Fruit fly (Drosophila melanogaster) whole organism, prepupa: ENCODE measurements around the gene RpS25.

Experiments used
- Blimp-1 ChIP-seq: fragments of 200-800 bp; sonication (Bioruptor generic); optimal IDR thresholded peaks from 3 replicates; lab custom pipeline; 2017; ENCODE audit warnings: missing biosample characterization, missing genetic modification characterization, mild to moderate bottlenecking, moderate library complexity, missing genetic modification reagents
- CG1621 ChIP-seq: fragments of 200-800 bp; sonication (Bioruptor generic); optimal IDR thresholded peaks from 3 replicates; lab custom pipeline; 2018; ENCODE audit warnings: missing biosample characterization, mild to moderate bottlenecking, missing genetic modification characterization
- CG16779 ChIP-seq: fragments of 200-800 bp; sonication (Bioruptor generic); optimal IDR thresholded peaks from 3 replicates; lab custom pipeline; 2017; ENCODE audit warnings: missing biosample characterization, mild to moderate bottlenecking, missing genetic modification characterization
- CG3032 ChIP-seq: fragments of 200-800 bp; optimal IDR thresholded peaks from 2 replicates; lab custom pipeline; 2019; ENCODE audit warnings: missing biosample characterization, mild to moderate bottlenecking, missing genetic modification characterization, moderate library complexity
- CG31627 ChIP-seq: fragments of 200-800 bp; sonication (Bioruptor generic); optimal IDR thresholded peaks from 3 replicates; lab custom pipeline; 2016; ENCODE audit warnings: missing biosample characterization, missing genetic modification characterization
- CG34406 ChIP-seq: fragments of 200-800 bp; sonication (Bioruptor generic); optimal IDR thresholded peaks from 3 replicates; lab custom pipeline; 2016; ENCODE audit warnings: missing biosample characterization, missing genetic modification characterization
- CG6163 ChIP-seq: fragments of 200-800 bp; sonication (Bioruptor generic); IDR thresholded peaks from 3 replicates; pipeline ENCODE4 v1.3.6; 2022; ENCODE audit warnings: missing biosample characterization, missing genetic modification characterization
- CG6792 ChIP-seq: fragments of 200-800 bp; sonication (Bioruptor generic); optimal IDR thresholded peaks from 3 replicates; lab custom pipeline; 2016; ENCODE audit warnings: missing biosample characterization, missing genetic modification characterization
- CG6808 ChIP-seq: fragments of 200-800 bp; sonication (Bioruptor generic); optimal IDR thresholded peaks from 3 replicates; lab custom pipeline; 2017; ENCODE audit warnings: missing biosample characterization, missing genetic modification characterization, mild to moderate bottlenecking, moderate library complexity, missing genetic modification reagents
- CG8319 ChIP-seq: fragments of 200-800 bp; sonication (Bioruptor generic); optimal IDR thresholded peaks from 3 replicates; lab custom pipeline; 2016; ENCODE audit warnings: missing biosample characterization, missing genetic modification characterization
- Eip75B ChIP-seq: fragments of 200-800 bp; sonication (Bioruptor generic); optimal IDR thresholded peaks from 3 replicates; lab custom pipeline; 2016; ENCODE audit warnings: missing biosample characterization, missing genetic modification characterization
- Ets96B ChIP-seq: fragments of 200-800 bp; optimal IDR thresholded peaks from 2 replicates; lab custom pipeline; 2019; ENCODE audit warnings: missing biosample characterization, mild to moderate bottlenecking, missing genetic modification characterization, moderate library complexity
- Gug ChIP-seq: fragments of 200-800 bp; sonication (Bioruptor generic); IDR thresholded peaks from 2 replicates; pipeline ENCODE4 v1.3.6; 2022; ENCODE audit warnings: missing biosample characterization, missing genetic modification characterization
- Hr4 ChIP-seq: fragments of 200-800 bp; sonication (Bioruptor generic); optimal IDR thresholded peaks from 3 replicates; lab custom pipeline; 2016; ENCODE audit warnings: missing biosample characterization, missing genetic modification characterization
- OdsH ChIP-seq: fragments of 200-800 bp; sonication (Bioruptor generic); optimal IDR thresholded peaks from 3 replicates; lab custom pipeline; 2016; ENCODE audit warnings: missing biosample characterization, missing genetic modification characterization
- Sox102F ChIP-seq: fragments of 200-800 bp; sonication (Bioruptor generic); optimal IDR thresholded peaks from 2 replicates; lab custom pipeline; 2016; ENCODE audit warnings: missing biosample characterization, mild to moderate bottlenecking, missing genetic modification characterization
- Sox14 ChIP-seq: fragments of 200-800 bp; sonication (Bioruptor generic); optimal IDR thresholded peaks from 3 replicates; lab custom pipeline; 2016; ENCODE audit warnings: missing biosample characterization, missing genetic modification characterization
- Sox15 ChIP-seq: fragments of 200-800 bp; sonication (Bioruptor generic); optimal IDR thresholded peaks from 3 replicates; lab custom pipeline; 2016; ENCODE audit warnings: missing biosample characterization, missing genetic modification characterization
- acj6 ChIP-seq: fragments of 200-800 bp; sonication (Bioruptor generic); optimal IDR thresholded peaks from 3 replicates; lab custom pipeline; 2016; ENCODE audit warnings: missing biosample characterization, missing genetic modification characterization
- cyc ChIP-seq: fragments of 200-800 bp; sonication (Bioruptor generic); optimal IDR thresholded peaks from 3 replicates; lab custom pipeline; 2016; ENCODE audit warnings: missing biosample characterization, missing genetic modification characterization
- dac ChIP-seq: fragments of 200-800 bp; sonication (Bioruptor generic); optimal IDR thresholded peaks from 2 replicates; lab custom pipeline; 2017; ENCODE audit warnings: missing biosample characterization, mild to moderate bottlenecking, missing genetic modification characterization
- dsx ChIP-seq: fragments of 200-800 bp; optimal IDR thresholded peaks from 3 replicates; lab custom pipeline; 2019; ENCODE audit warnings: missing biosample characterization, mild to moderate bottlenecking, missing genetic modification characterization, moderate library complexity; ENCODE audit not compliant: poor library complexity, severe bottlenecking
- esn ChIP-seq: fragments of 200-800 bp; sonication (Bioruptor generic); optimal IDR thresholded peaks from 2 replicates; lab custom pipeline; 2016; ENCODE audit warnings: missing biosample characterization, mild to moderate bottlenecking, missing genetic modification characterization, moderate library complexity
- fd85E ChIP-seq: fragments of 200-800 bp; sonication (Bioruptor generic); optimal IDR thresholded peaks from 3 replicates; lab custom pipeline; 2016; ENCODE audit warnings: missing biosample characterization, missing genetic modification characterization
- fkh ChIP-seq: fragments of 200-800 bp; sonication (Bioruptor generic); optimal IDR thresholded peaks from 3 replicates; lab custom pipeline; 2017; ENCODE audit warnings: missing biosample characterization, mild to moderate bottlenecking, missing genetic modification characterization, moderate library complexity
- lz ChIP-seq: fragments of 200-800 bp; sonication (Bioruptor generic); optimal IDR thresholded peaks from 3 replicates; lab custom pipeline; 2016; ENCODE audit warnings: missing biosample characterization, missing genetic modification characterization
- pdm3 ChIP-seq: fragments of 200-800 bp; sonication (Bioruptor generic); optimal IDR thresholded peaks from 3 replicates; lab custom pipeline; 2016; ENCODE audit warnings: missing biosample characterization, missing genetic modification characterization
- spab ChIP-seq: fragments of 200-800 bp; sonication (Bioruptor generic); optimal IDR thresholded peaks from 2 replicates; lab custom pipeline; 2017; ENCODE audit warnings: missing biosample characterization, mild to moderate bottlenecking, missing genetic modification characterization, missing genetic modification reagents
- svp ChIP-seq: fragments of 200-800 bp; sonication (Bioruptor generic); peaks from one replicate; lab custom pipeline; 2016; ENCODE audit warnings: missing biosample characterization, missing genetic modification characterization
- topi ChIP-seq: fragments of 200-800 bp; sonication (Bioruptor generic); optimal IDR thresholded peaks from 3 replicates; lab custom pipeline; 2016; ENCODE audit warnings: missing biosample characterization, missing genetic modification characterization
- vri ChIP-seq: fragments of 200-800 bp; sonication (Bioruptor generic); optimal IDR thresholded peaks from 3 replicates; lab custom pipeline; 2016; ENCODE audit warnings: missing biosample characterization, mild to moderate bottlenecking, missing genetic modification characterization

The RpS25 gene

dm6 chr3R:11254382-11254953 is 38.4 kb upstream of the RpS25 start:
- no peak for TF ChIP-seq spab (GFP tag; lab: Kevin White, UChicago)
- TF ChIP-seq CG6163 (GFP tag; lab: Robert Waterston, UW) = no peak
- no peak for TF ChIP-seq CG16779
- TF ChIP-seq Ets96B (tag; lab: Kevin White, UChicago) = no peak
- TF ChIP-seq CG1621 = no peak
- no peak for TF ChIP-seq CG6808 (GFP tag; lab: Kevin White, UChicago)
- no peak for TF ChIP-seq CG8319 (GFP tag; lab: Kevin White, UChicago)
- no peak for TF ChIP-seq OdsH (GFP tag; lab: Kevin White, UChicago)
- TF ChIP-seq Sox102F (GFP tag; lab: Kevin White, UChicago) = no peak
- no peak for TF ChIP-seq lz (GFP tag; lab: Kevin White, UChicago)
- TF ChIP-seq Gug (GFP tag; lab: Robert Waterston, UW) = no peak
- TF ChIP-seq, all 60 proteins: peak for 0

DNA sequence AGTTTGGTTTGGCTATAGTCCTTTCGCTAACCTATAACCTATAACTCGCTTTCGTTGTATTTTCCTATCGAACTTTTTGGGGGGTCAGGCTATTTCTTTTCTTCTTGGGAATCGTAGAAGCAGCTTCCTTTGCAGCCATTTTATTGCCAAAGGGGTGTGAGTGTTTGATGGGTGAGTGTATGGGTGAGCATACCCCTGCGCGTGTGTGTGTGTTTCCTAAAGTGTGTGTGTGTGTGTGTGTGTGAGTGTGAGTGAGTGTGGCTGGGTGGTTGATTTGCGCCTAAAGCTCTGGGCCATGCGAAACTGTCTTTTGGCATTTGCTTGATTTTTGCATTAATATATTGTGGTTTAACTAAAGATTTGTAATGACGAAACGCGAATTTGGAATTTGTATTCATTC is 37.7 kb upstream of the RpS25 start:
- TF ChIP-seq acj6 (GFP tag; lab: Kevin White, UChicago) (no peak), pdm3 (GFP tag; lab: Kevin White, UChicago) (no peak), CG31627 (GFP tag; lab: Kevin White, UChicago) (no peak), fkh (GFP tag; lab: Kevin White, UChicago) (no peak), CG16779 (no peak), OdsH (GFP tag; lab: Kevin White, UChicago) (no peak), esn (GFP tag; lab: Kevin White, UChicago) (no peak), Sox14 (no peak), Hr4 (GFP tag; lab: Kevin White, UChicago) (no peak), topi (GFP tag; lab: Kevin White, UChicago) (no peak), Sox15 (GFP tag; lab: Kevin White, UChicago) (no peak), CG6792 (GFP tag; lab: Kevin White, UChicago) (no peak), CG34406 (GFP tag; lab: Kevin White, UChicago) (no peak)

DNA sequence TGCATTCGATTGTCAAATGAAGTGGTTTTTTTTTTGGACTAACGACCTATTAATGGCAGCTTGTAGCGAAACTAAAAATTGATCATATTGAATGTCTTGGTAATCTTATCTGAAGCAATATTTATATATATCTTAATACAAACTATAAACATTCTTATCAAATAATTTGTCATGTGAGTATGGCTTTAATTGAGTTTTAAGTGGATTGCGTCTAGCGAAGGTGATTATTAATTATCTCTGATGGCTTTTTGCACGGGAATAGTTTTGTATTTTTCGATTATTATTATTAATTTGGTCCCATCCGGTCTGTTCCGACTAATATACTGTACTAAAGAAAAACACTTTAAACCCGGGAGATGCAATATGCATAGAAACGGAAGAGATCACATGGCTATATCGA is 30.8 kb upstream of the RpS25 start:
- TF ChIP-seq Eip75B (GFP tag; lab: Kevin White, UChicago) (no peak), topi (GFP tag; lab: Kevin White, UChicago) (no peak), acj6 (GFP tag; lab: Kevin White, UChicago) (no peak), esn (GFP tag; lab: Kevin White, UChicago) (no peak), Hr4 (GFP tag; lab: Kevin White, UChicago) (no peak), Blimp-1 (GFP tag; lab: Kevin White, UChicago) (no peak), cyc (GFP tag; lab: Kevin White, UChicago) (no peak), CG3032 (tag; lab: Kevin White, UChicago) (no peak), fd85E (no peak), svp (GFP tag; lab: Kevin White, UChicago) (no peak), lz (GFP tag; lab: Kevin White, UChicago) (no peak), CG8319 (GFP tag; lab: Kevin White, UChicago) (no peak), dac (no peak), dsx (GFP tag; lab: Kevin White, UChicago) (no peak), Sox15 (GFP tag; lab: Kevin White, UChicago) (no peak)

DNA sequence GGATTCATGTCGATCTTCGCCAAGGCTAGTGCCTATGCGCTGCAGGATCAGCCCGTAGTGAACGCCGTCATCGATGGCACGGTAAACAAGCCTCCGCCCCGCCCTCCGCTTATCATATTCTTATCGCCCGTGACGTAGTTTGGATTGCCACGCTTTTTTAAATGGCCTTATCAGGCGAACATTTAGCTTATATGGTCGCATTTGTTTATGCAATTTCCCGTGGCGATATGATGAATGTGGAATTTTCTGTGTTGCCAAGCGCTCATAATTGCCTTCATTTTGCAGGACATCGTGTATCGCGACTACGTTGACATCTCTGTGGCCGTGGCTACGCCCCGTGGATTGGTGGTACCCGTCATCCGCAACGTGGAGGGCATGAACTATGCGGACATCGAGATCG is 29.7 kb upstream of the RpS25 start:
- TF ChIP-seq Hr4 (GFP tag; lab: Kevin White, UChicago) (no peak), vri (GFP tag; lab: Kevin White, UChicago) (peak; percentile 77), svp (GFP tag; lab: Kevin White, UChicago) (peak; percentile 77)
- TF ChIP-seq, all 60 proteins: peak for 2
